Worm (Caenorhabditis elegans) whole organism, L4 larva: ENCODE measurements around the gene rpl-34.

ENCODE experiments used
- D1046.2 ChIP-seq: fragments of 200-800 bp; sonication (Bioruptor generic); IDR thresholded peaks from 2 replicates; pipeline ENCODE4 v1.3.6; 2022; ENCODE audit warnings: missing genetic modification characterization, missing compliant biosample characterization
- F44E2.7 ChIP-seq: fragments of 200-800 bp; sonication (Bioruptor generic); IDR thresholded peaks from 2 replicates; pipeline ENCODE4 v2.1.2; 2022; ENCODE audit warnings: missing genetic modification characterization, missing compliant biosample characterization
- R02D3.7 ChIP-seq: fragments of 150-350 bp; sonication (generic microtip); optimal IDR thresholded peaks from 3 replicates; lab custom pipeline; 2014; ENCODE audit warnings: missing biosample characterization, missing genetic modification characterization
- Y105C5A.15 ChIP-seq: fragments of 200-800 bp; sonication (Bioruptor generic); IDR thresholded peaks from 2 replicates; pipeline ENCODE4 v1.3.6; 2022; ENCODE audit warnings: missing genetic modification characterization, missing compliant biosample characterization
- ceh-32 ChIP-seq: sonication (generic microtip); optimal IDR thresholded peaks from 2 replicates; lab custom pipeline; 2016; ENCODE audit warnings: mild to moderate bottlenecking, missing genetic modification characterization, missing compliant biosample characterization; ENCODE audit not compliant: poor library complexity
- ces-1 ChIP-seq: fragments of 150-350 bp; sonication (generic microtip); optimal IDR thresholded peaks from 4 replicates; lab custom pipeline; 2014; ENCODE audit warnings: missing biosample characterization, missing genetic modification reagents, missing genetic modification characterization
- cey-2 ChIP-seq: sonication (generic microtip); optimal IDR thresholded peaks from 3 replicates; lab custom pipeline; 2017; ENCODE audit warnings: missing genetic modification characterization, mild to moderate bottlenecking, missing compliant biosample characterization, antibody characterized with exemption, borderline replicate concordance; ENCODE audit not compliant: insufficient read depth
- daf-12 ChIP-seq: fragments of 150-350 bp; optimal IDR thresholded peaks from 2 replicates; lab custom pipeline; 2014; ENCODE audit warnings: missing biosample characterization, missing genetic modification reagents, missing genetic modification characterization
- dmd-6 ChIP-seq: fragments of 200-800 bp; sonication (Bioruptor generic); IDR thresholded peaks from 2 replicates; pipeline ENCODE4 v1.3.6; 2022; ENCODE audit warnings: missing genetic modification reagents, missing genetic modification characterization, missing compliant biosample characterization
- dmd-8 ChIP-seq: fragments of 200-800 bp; sonication (Bioruptor generic); IDR thresholded peaks from 2 replicates; pipeline ENCODE4 v1.3.6; 2022; ENCODE audit warnings: missing genetic modification characterization, missing compliant biosample characterization
- dpl-1 ChIP-seq: fragments of 150-350 bp; optimal IDR thresholded peaks from 2 replicates; lab custom pipeline; 2014; ENCODE audit warnings: missing biosample characterization, missing genetic modification reagents, missing genetic modification characterization
- duxl-1 ChIP-seq: sonication (generic microtip); optimal IDR thresholded peaks from 2 replicates; lab custom pipeline; 2016; ENCODE audit warnings: mild to moderate bottlenecking, missing genetic modification characterization, moderate library complexity, missing compliant biosample characterization; ENCODE audit not compliant: poor library complexity
- fkh-10 ChIP-seq: fragments of 150-350 bp; optimal IDR thresholded peaks from 2 replicates; lab custom pipeline; 2014; ENCODE audit warnings: missing biosample characterization, missing genetic modification reagents, missing genetic modification characterization
- fos-1 ChIP-seq: fragments of 150-350 bp; optimal IDR thresholded peaks from 2 replicates; lab custom pipeline; 2014; ENCODE audit warnings: missing biosample characterization, missing genetic modification characterization
- hif-1 ChIP-seq, 2 experiments: sonication (generic microtip); optimal IDR thresholded peaks; 2 replicates each; lab custom pipeline; 2016 to 2017; ENCODE audit warnings: missing compliant biosample characterization in 2 of 2, missing genetic modification characterization in 2 of 2, missing genetic modification reagents in 2 of 2, missing genotype in 2 of 2, mild to moderate bottlenecking in 1 of 2
- hlh-30 ChIP-seq: sonication (generic microtip); optimal IDR thresholded peaks from 2 replicates; lab custom pipeline; 2017; ENCODE audit warnings: antibody characterized with exemption, mild to moderate bottlenecking, missing genetic modification characterization, missing compliant biosample characterization; ENCODE audit not compliant: insufficient read depth
- hmg-1.1 ChIP-seq: fragments of 200-800 bp; sonication (Bioruptor generic); IDR thresholded peaks from 2 replicates; pipeline ENCODE4 v1.3.6; 2022; ENCODE audit warnings: missing genetic modification reagents, missing genetic modification characterization, missing compliant biosample characterization
- jun-1 ChIP-seq: fragments of 150-350 bp; optimal IDR thresholded peaks from 2 replicates; lab custom pipeline; 2014; ENCODE audit warnings: missing biosample characterization, missing genetic modification reagents, missing genetic modification characterization
- lin-13 ChIP-seq: fragments of 150-350 bp; optimal IDR thresholded peaks from 2 replicates; lab custom pipeline; 2014; ENCODE audit warnings: missing biosample characterization, missing genetic modification reagents, missing genetic modification characterization
- lir-3 ChIP-seq: sonication (generic microtip); optimal IDR thresholded peaks from 2 replicates; lab custom pipeline; 2016; ENCODE audit warnings: mild to moderate bottlenecking, missing genetic modification characterization, missing compliant biosample characterization
- lsy-2 ChIP-seq, 2 experiments: fragments of 150-350 bp in 1 of 2; sonication (generic microtip) in 1 of 2; optimal IDR thresholded peaks; 2 replicates each; lab custom pipeline; 2014 to 2017; ENCODE audit warnings: missing biosample characterization in 2 of 2, missing genetic modification characterization in 2 of 2
- madf-5 ChIP-seq, 2 experiments: fragments of 200-800 bp; sonication (Bioruptor generic); IDR thresholded peaks; 2 replicates each; pipeline ENCODE4 v1.3.6; 2022; ENCODE audit warnings: missing compliant biosample characterization in 2 of 2, missing genetic modification characterization in 2 of 2
- mdl-1 ChIP-seq, 2 experiments: fragments of 150-350 bp in 1 of 2; sonication (generic microtip) in 1 of 2; optimal IDR thresholded peaks; 2 replicates each; lab custom pipeline; 2014 to 2017; ENCODE audit warnings: missing biosample characterization in 2 of 2, missing genetic modification characterization in 2 of 2
- mdt-29 ChIP-seq: fragments of 200-800 bp; sonication (Bioruptor generic); IDR thresholded peaks from 2 replicates; pipeline ENCODE4 v1.3.6; 2022; ENCODE audit warnings: missing genetic modification reagents, missing genetic modification characterization, missing compliant biosample characterization
- mep-1 ChIP-seq: fragments of 150-350 bp; sonication (generic microtip); optimal IDR thresholded peaks from 3 replicates; lab custom pipeline; 2014; ENCODE audit warnings: missing biosample characterization, missing genetic modification characterization
- mes-2 ChIP-seq: sonication (generic microtip); optimal IDR thresholded peaks from 2 replicates; lab custom pipeline; 2016; ENCODE audit warnings: missing genotype, mild to moderate bottlenecking, missing genetic modification characterization, missing compliant biosample characterization; ENCODE audit not compliant: poor library complexity, severe bottlenecking
- nhr-11 ChIP-seq: fragments of 150-350 bp; optimal IDR thresholded peaks from 2 replicates; lab custom pipeline; 2014; ENCODE audit warnings: missing biosample characterization, missing genetic modification characterization
- nhr-41 ChIP-seq: fragments of 200-800 bp; sonication (Bioruptor generic); IDR thresholded peaks from 2 replicates; pipeline ENCODE4 v1.3.6; 2022; ENCODE audit warnings: missing genetic modification reagents, missing genetic modification characterization, missing compliant biosample characterization
- nhr-6 ChIP-seq: fragments of 150-350 bp; optimal IDR thresholded peaks from 2 replicates; lab custom pipeline; 2014; ENCODE audit warnings: missing biosample characterization, missing genetic modification characterization
- nhr-76 ChIP-seq: fragments of 150-350 bp; optimal IDR thresholded peaks from 2 replicates; lab custom pipeline; 2014; ENCODE audit warnings: missing biosample characterization, missing genetic modification characterization
- nhr-77 ChIP-seq: fragments of 150-350 bp; optimal IDR thresholded peaks from 2 replicates; lab custom pipeline; 2014; ENCODE audit warnings: missing biosample characterization, missing genetic modification characterization
- pha-4 ChIP-seq, 2 experiments: fragments of 150-350 bp in 1 of 2; fragments of 200-800 bp in 1 of 2; sonication (Bioruptor generic) in 1 of 2; IDR thresholded peaks in 1 of 2; optimal IDR thresholded peaks in 1 of 2; 2 replicates each; pipeline versions ENCODE4 v1.3.6 to Lab custom; 2014 to 2022; ENCODE audit warnings: missing genetic modification characterization in 2 of 2, missing genetic modification reagents in 2 of 2, missing biosample characterization in 1 of 2, missing compliant biosample characterization in 1 of 2
- rbr-2 ChIP-seq: sonication (generic microtip); optimal IDR thresholded peaks from 2 replicates; lab custom pipeline; 2016; ENCODE audit warnings: missing genotype, missing genetic modification characterization, missing compliant biosample characterization
- saeg-2 ChIP-seq: fragments of 200-800 bp; sonication (Bioruptor generic); IDR thresholded peaks from 2 replicates; pipeline ENCODE4 v1.3.6; 2022; ENCODE audit warnings: missing genetic modification reagents, missing genetic modification characterization, missing compliant biosample characterization
- sdz-12 ChIP-seq: fragments of 200-800 bp; sonication (Bioruptor generic); optimal IDR thresholded peaks from 2 replicates; lab custom pipeline; 2018; ENCODE audit warnings: mild to moderate bottlenecking, missing genetic modification characterization, missing compliant biosample characterization
- tag-97 ChIP-seq: fragments of 200-800 bp; sonication (Bioruptor generic); IDR thresholded peaks from 2 replicates; pipeline ENCODE4 v1.3.6; 2022; ENCODE audit warnings: missing genetic modification characterization, missing compliant biosample characterization
- unc-130 ChIP-seq: sonication (generic microtip); optimal IDR thresholded peaks from 2 replicates; lab custom pipeline; 2016; ENCODE audit warnings: missing genetic modification reagents, missing genetic modification characterization, missing compliant biosample characterization
- zag-1 ChIP-seq: fragments of 150-350 bp; optimal IDR thresholded peaks from 2 replicates; lab custom pipeline; 2014; ENCODE audit warnings: missing biosample characterization, missing genetic modification characterization
- zfp-3 ChIP-seq: fragments of 200-800 bp; sonication (Bioruptor generic); conservative IDR thresholded peaks from 2 replicates; pipeline ENCODE4 v1.3.6; 2022; ENCODE audit warnings: missing genetic modification reagents, missing genetic modification characterization, missing compliant biosample characterization
- ztf-11 ChIP-seq: fragments of 150-350 bp; optimal IDR thresholded peaks from 2 replicates; lab custom pipeline; 2014; ENCODE audit warnings: missing biosample characterization, missing genetic modification characterization

rpl-34 gene

DNA sequence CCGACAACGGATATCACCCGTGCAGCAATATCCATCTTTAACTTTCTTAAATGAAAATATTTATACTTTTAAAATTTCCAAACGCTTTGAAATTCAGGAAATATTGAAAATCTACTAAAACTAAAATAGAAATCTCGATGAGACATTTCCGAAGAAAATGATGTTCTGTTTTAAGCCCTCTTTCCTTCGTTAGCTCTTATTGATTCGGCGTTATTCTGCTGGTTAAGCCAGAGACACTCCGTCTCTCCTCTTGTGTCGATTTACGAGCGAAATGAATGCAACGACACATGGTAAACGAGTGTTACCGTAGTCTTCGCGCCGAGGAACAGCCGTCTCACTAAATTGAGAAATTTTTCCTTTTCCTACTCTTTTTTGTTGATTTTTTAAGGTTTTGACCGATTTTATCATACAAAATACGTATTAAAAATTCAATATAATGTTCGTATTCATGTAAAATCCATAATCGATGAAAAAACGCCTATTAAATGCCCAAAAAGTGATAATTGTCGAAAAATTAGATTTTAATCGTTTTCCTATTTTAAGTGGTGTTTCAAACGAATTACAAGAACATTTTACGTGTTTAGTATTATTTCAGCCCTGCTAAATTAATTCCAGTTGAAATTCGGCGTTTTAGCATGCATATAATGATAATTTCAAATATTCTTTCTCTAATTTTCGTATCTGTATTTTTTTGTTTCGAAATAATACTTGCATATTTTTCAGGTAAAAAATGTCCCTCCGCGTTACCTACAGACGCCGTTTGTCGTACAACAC, at the start of gene rpl-34, which contains the start of gene ppm-1.H:
Gene rpl-34, plus strand, starts transcription at position 724 of the 774 bp plus-strand sequence.
Gene ppm-1.H, minus strand, starts transcription at position 51 of the 774 bp plus-strand sequence.
- TF ChIP-seq nhr-77 (tag; lab: Kevin White, UChicago), result peak; percentile 1
- TF ChIP-seq unc-130 (GFP tag; lab: Kevin White, UChicago), result peak; percentile 2
- peak; percentile 67 for TF ChIP-seq mep-1 (tag; lab: Kevin White, UChicago)
- no peak for TF ChIP-seq lir-3
- TF ChIP-seq dpl-1 (GFP tag; lab: Kevin White, UChicago), result peak; percentile 56
- TF ChIP-seq pha-4 (GFP tag; IDR thresholded peaks at IDR 0.05; lab: Robert Waterston, UW), result no peak
- TF ChIP-seq pha-4 (tag; optimal IDR thresholded peaks at IDR 0.05; lab: Kevin White, UChicago), result peak; percentile 48
- peak; percentile 54 for TF ChIP-seq rbr-2 (tag; lab: Kevin White, UChicago)
- TF ChIP-seq tag-97 (GFP tag; lab: Robert Waterston, UW), result no peak
- no peak for TF ChIP-seq nhr-41 (GFP tag; lab: Robert Waterston, UW)
- no peak for TF ChIP-seq F44E2.7 (GFP tag; lab: Robert Waterston, UW)
- peak in 1 of 2 experiments; percentile 43 for TF ChIP-seq mdl-1 (tag; optimal IDR thresholded peaks at IDR 0.05; lab: Kevin White, UChicago)
- peak; percentile 94 for TF ChIP-seq D1046.2 (GFP tag; lab: Robert Waterston, UW)
- TF ChIP-seq hlh-30, result peak; percentile 78
- TF ChIP-seq nhr-6, result peak; percentile 68
- no peak for TF ChIP-seq nhr-76 (tag; lab: Kevin White, UChicago)
- TF ChIP-seq jun-1 (tag; lab: Kevin White, UChicago), result no peak
- TF ChIP-seq lsy-2 (tag; optimal IDR thresholded peaks at IDR 0.05; lab: Kevin White, UChicago), result peak; percentile 90 to 98
- 0 out of 2 replicates have a peak, but pooled peaks have one; percentile 30 for TF ChIP-seq hmg-1.1 (GFP tag; lab: Robert Waterston, UW)
- peak; percentile 78 for TF ChIP-seq mes-2
- peak in 1 of 2 experiments; percentile 39 for TF ChIP-seq hif-1 (tag; optimal IDR thresholded peaks at IDR 0.05; lab: Kevin White, UChicago)
- peak; percentile 66 for TF ChIP-seq R02D3.7
- no peak for TF ChIP-seq zfp-3 (GFP tag; lab: Robert Waterston, UW)
- TF ChIP-seq, all 104 proteins: peak for 15

DNA sequence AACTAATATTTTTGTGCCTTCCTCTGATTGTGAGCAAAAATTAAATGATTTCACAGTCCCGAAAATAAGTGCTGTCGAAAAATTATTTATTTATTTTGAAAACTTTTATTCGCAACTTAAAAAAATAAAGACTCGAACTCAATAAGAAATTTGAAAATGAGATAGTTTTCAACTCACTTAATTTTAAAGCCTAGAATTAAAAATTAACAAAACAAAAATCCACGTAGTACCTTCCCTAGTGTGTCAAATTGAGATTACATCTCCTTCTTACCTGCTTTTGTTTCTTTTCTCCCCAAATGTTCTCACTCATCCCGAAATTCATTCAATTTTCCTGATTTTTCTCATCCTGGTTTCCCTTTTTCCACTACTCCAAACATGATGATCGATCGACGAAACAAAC, 49.5 kb upstream of the rpl-34 start, which contains the start of gene F35G2.5:
Gene F35G2.5, plus strand, starts transcription at position 301 of the 400 bp plus-strand sequence.
- TF ChIP-seq Y105C5A.15 (no peak), zag-1 (tag; lab: Kevin White, UChicago) (no peak), ceh-32 (tag; lab: Kevin White, UChicago) (no peak), hif-1 (tag; optimal IDR thresholded peaks at IDR 0.05; lab: Kevin White, UChicago) (no peak), fos-1 (no peak), madf-5 (GFP tag; IDR thresholded peaks at IDR 0.05; lab: Robert Waterston, UW) (no peak), mdt-29 (GFP tag; lab: Robert Waterston, UW) (no peak), fkh-10 (GFP tag; lab: Kevin White, UChicago) (no peak), ztf-11 (tag; lab: Kevin White, UChicago) (no peak), sdz-12 (GFP tag; lab: Kevin White, UChicago) (no peak), duxl-1 (tag; lab: Kevin White, UChicago) (no peak)

DNA sequence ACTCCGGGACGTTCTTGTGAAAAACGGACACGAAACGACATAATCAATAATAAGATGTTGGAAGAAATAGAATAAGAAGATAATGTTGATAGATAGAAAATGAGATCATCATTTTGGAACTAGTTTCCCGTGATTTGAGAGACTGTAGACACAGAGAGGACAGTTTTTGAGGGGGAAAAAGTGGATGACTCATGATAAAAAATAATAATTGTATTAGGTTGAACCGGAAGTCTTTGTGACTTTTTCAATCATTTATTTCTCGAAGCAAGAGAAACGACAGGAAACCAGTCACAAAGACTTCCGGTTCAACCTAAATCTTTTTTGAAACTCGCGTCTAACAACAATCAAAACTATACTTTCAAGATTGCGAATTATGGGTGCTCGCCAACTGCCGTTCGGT, 41.8 kb upstream of the rpl-34 start, which contains the start of gene mlt-3:
Gene mlt-3, minus strand, starts transcription at position 101 of the 400 bp plus-strand sequence.
- no peak for TF ChIP-seq sdz-12 (GFP tag; lab: Kevin White, UChicago)
- TF ChIP-seq dmd-8 (GFP tag; lab: Robert Waterston, UW), result no peak
- TF ChIP-seq pha-4 (GFP tag; IDR thresholded peaks at IDR 0.05; lab: Robert Waterston, UW), result no peak
- TF ChIP-seq pha-4 (tag; optimal IDR thresholded peaks at IDR 0.05; lab: Kevin White, UChicago), result no peak
- no peak for TF ChIP-seq cey-2 (tag; lab: Kevin White, UChicago)
- TF ChIP-seq saeg-2, result no peak
- no peak for TF ChIP-seq hmg-1.1 (GFP tag; lab: Robert Waterston, UW)
- no peak for TF ChIP-seq nhr-11 (tag; lab: Kevin White, UChicago)
- no peak for TF ChIP-seq zag-1 (tag; lab: Kevin White, UChicago)
- TF ChIP-seq daf-12 (tag; lab: Kevin White, UChicago), result no peak
- TF ChIP-seq lin-13 (GFP tag; lab: Kevin White, UChicago), result no peak
- no peak for TF ChIP-seq dmd-6
- no peak for TF ChIP-seq nhr-77 (tag; lab: Kevin White, UChicago)
- TF ChIP-seq ces-1 (GFP tag; lab: Kevin White, UChicago), result no peak
